Fruit fly (Drosophila melanogaster) whole organism, pupa: ENCODE data around the gene CG43185.

Source experiments
- CG10348 ChIP-seq: fragments of 200-800 bp; sonication (Bioruptor generic); IDR thresholded peaks from 2 replicates; pipeline ENCODE4 v1.3.6; 2022; ENCODE audit warnings: missing biosample characterization, missing genetic modification characterization
- CG12605 ChIP-seq: fragments of 200-800 bp; sonication (Bioruptor generic); IDR thresholded peaks from 2 replicates; pipeline ENCODE4 v1.3.6; 2022; ENCODE audit warnings: missing biosample characterization, missing genetic modification characterization
- CG13204 ChIP-seq: fragments of 200-800 bp; sonication (Bioruptor generic); optimal IDR thresholded peaks from 2 replicates; lab custom pipeline; 2018; ENCODE audit warnings: missing biosample characterization, mild to moderate bottlenecking, missing genetic modification characterization, moderate library complexity
- CG14655 ChIP-seq: fragments of 200-800 bp; sonication (Bioruptor generic); optimal IDR thresholded peaks from 3 replicates; lab custom pipeline; 2017; ENCODE audit warnings: mild to moderate bottlenecking, missing biosample characterization, missing genetic modification reagents, missing genetic modification characterization
- CG15710 ChIP-seq: fragments of 200-800 bp; sonication (Bioruptor generic); optimal IDR thresholded peaks from 2 replicates; lab custom pipeline; 2018; ENCODE audit warnings: missing biosample characterization, mild to moderate bottlenecking, missing genetic modification characterization, moderate library complexity
- CG17806 ChIP-seq: fragments of 200-800 bp; sonication (Bioruptor generic); optimal IDR thresholded peaks from 2 replicates; lab custom pipeline; 2018; ENCODE audit warnings: missing biosample characterization, mild to moderate bottlenecking, missing genetic modification characterization, moderate library complexity
- CG32121 ChIP-seq: fragments of 200-800 bp; sonication (Bioruptor generic); IDR thresholded peaks from 2 replicates; pipeline ENCODE4 v1.3.6; 2022; ENCODE audit warnings: missing biosample characterization, missing genetic modification characterization
- CG34367 ChIP-seq: fragments of 200-800 bp; sonication (Bioruptor generic); optimal IDR thresholded peaks from 2 replicates; lab custom pipeline; 2018; ENCODE audit warnings: missing biosample characterization, mild to moderate bottlenecking, missing genetic modification characterization
- CG4496 ChIP-seq: fragments of 200-800 bp; sonication (Bioruptor generic); IDR thresholded peaks from 3 replicates; pipeline ENCODE4 v1.3.6; 2022; ENCODE audit warnings: missing biosample characterization, missing genetic modification characterization
- CG8159 ChIP-seq: fragments of 200-800 bp; sonication (Bioruptor generic); optimal IDR thresholded peaks from 3 replicates; lab custom pipeline; 2018; ENCODE audit warnings: missing biosample characterization, mild to moderate bottlenecking, missing genetic modification characterization, moderate library complexity
- CG8301 ChIP-seq: fragments of 200-800 bp; sonication (Bioruptor generic); optimal IDR thresholded peaks from 2 replicates; lab custom pipeline; 2018; ENCODE audit warnings: missing biosample characterization, mild to moderate bottlenecking, missing genetic modification characterization
- CG9948 ChIP-seq: fragments of 200-800 bp; sonication (Bioruptor generic); optimal IDR thresholded peaks from 2 replicates; lab custom pipeline; 2018; ENCODE audit warnings: missing biosample characterization, mild to moderate bottlenecking, missing genetic modification characterization, moderate library complexity
- D1 ChIP-seq: fragments of 200-800 bp; sonication (Bioruptor generic); optimal IDR thresholded peaks from 2 replicates; lab custom pipeline; 2018; ENCODE audit warnings: missing biosample characterization, mild to moderate bottlenecking, missing genetic modification characterization, moderate library complexity
- EcR ChIP-seq: fragments of 200-800 bp; sonication (Bioruptor generic); optimal IDR thresholded peaks from 3 replicates; lab custom pipeline; 2019; ENCODE audit warnings: missing biosample characterization, missing genetic modification characterization, mild to moderate bottlenecking, moderate library complexity, missing genetic modification reagents
- Ets98B ChIP-seq: fragments of 200-800 bp; sonication (Bioruptor generic); IDR thresholded peaks from 2 replicates; pipeline ENCODE4 v1.3.6; 2022; ENCODE audit warnings: missing biosample characterization, missing genetic modification characterization
- Pif1A ChIP-seq: fragments of 200-800 bp; sonication (Bioruptor generic); optimal IDR thresholded peaks from 3 replicates; lab custom pipeline; 2016; ENCODE audit warnings: missing biosample characterization, missing genetic modification characterization
- Pif1B ChIP-seq: fragments of 200-800 bp; sonication (Bioruptor generic); optimal IDR thresholded peaks from 3 replicates; lab custom pipeline; 2016; ENCODE audit warnings: missing biosample characterization, missing genetic modification characterization
- Snoo ChIP-seq: fragments of 200-800 bp; sonication (Bioruptor generic); optimal IDR thresholded peaks from 3 replicates; lab custom pipeline; 2017; ENCODE audit warnings: missing biosample characterization, mild to moderate bottlenecking, missing genetic modification characterization, inconsistent platforms
- fd96Ca ChIP-seq: fragments of 200-800 bp; sonication (Bioruptor generic); IDR thresholded peaks from 3 replicates; pipeline ENCODE4 v1.3.6; 2022; ENCODE audit warnings: missing biosample characterization, missing genetic modification characterization
- gl ChIP-seq: fragments of 200-800 bp; sonication (Bioruptor generic); optimal IDR thresholded peaks from 2 replicates; lab custom pipeline; 2018; ENCODE audit warnings: missing biosample characterization, mild to moderate bottlenecking, missing genetic modification characterization
- rn ChIP-seq: fragments of 200-800 bp; sonication (Bioruptor generic); IDR thresholded peaks from 2 replicates; pipeline ENCODE4 v1.3.6; 2022; ENCODE audit warnings: missing biosample characterization, missing genetic modification characterization

CG43185 gene

DNA sequence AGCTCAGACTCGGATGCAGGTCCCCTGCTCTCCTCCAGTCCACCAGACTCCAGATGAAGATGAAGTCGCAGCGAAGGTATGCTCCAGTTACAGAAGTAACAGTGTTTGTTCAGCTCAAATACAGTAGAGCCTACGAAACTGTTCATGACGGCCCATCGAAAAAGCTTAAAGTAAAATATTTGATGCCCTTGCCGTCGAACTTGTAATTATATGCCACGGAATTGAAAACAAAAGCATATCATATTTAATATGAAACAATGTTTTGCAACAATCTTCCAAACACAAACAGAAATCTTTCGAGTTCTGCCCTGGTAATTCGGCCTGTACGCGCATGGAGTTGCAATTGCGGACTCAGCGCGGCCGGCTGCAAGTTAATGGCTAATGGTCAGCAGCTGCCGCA is 3.5 kb upstream of the CG43185 start:
- no peak for TF ChIP-seq Pif1B (GFP tag; lab: Kevin White, UChicago)
- peak; percentile 38 for TF ChIP-seq Pif1A (GFP tag; lab: Kevin White, UChicago)
- TF ChIP-seq Ets98B (GFP tag; lab: Robert Waterston, UW), result peak; percentile 37
- TF ChIP-seq CG8301, result peak; percentile 25
- TF ChIP-seq CG14655 (GFP tag; lab: Kevin White, UChicago), result peak; percentile 60
- no peak; the same call in 1 of the 3 replicates for TF ChIP-seq fd96Ca (GFP tag; lab: Robert Waterston, UW)
- peak; percentile 9 for TF ChIP-seq CG9948 (tag; lab: Kevin White, UChicago)
- no peak for TF ChIP-seq CG13204 (GFP tag; lab: Kevin White, UChicago)
- no peak for TF ChIP-seq EcR (GFP tag; lab: Kevin White, UChicago)
- no peak; the same call in 1 of the 2 replicates for TF ChIP-seq CG12605 (GFP tag; lab: Robert Waterston, UW)
- TF ChIP-seq CG32121 (GFP tag; lab: Robert Waterston, UW), result peak; percentile 35; the same call in 1 of the 2 replicates
- TF ChIP-seq CG4496 (GFP tag; lab: Robert Waterston, UW), result peak; percentile 26; the same call in 1 of the 3 replicates

- TF ChIP-seq CG12605 (GFP tag; lab: Robert Waterston, UW) (no peak), fd96Ca (GFP tag; lab: Robert Waterston, UW) (no peak), CG9948 (tag; lab: Kevin White, UChicago) (no peak), rn (GFP tag; lab: Robert Waterston, UW) (no peak), Ets98B (GFP tag; lab: Robert Waterston, UW) (no peak), CG8301 (no peak), D1 (tag; lab: Kevin White, UChicago) (no peak), CG10348 (GFP tag; lab: Robert Waterston, UW) (no peak), CG8159 (tag; lab: Kevin White, UChicago) (no peak), EcR (GFP tag; lab: Kevin White, UChicago) (no peak), CG4496 (GFP tag; lab: Robert Waterston, UW) (no peak), Pif1B (GFP tag; lab: Kevin White, UChicago) (no peak), Pif1A (GFP tag; lab: Kevin White, UChicago) (no peak), CG17806 (no peak), gl (tag; lab: Kevin White, UChicago) (no peak)
- TF ChIP-seq, all 21 proteins: peak for 0
These were observed 1.2 kb upstream of the CG43185 start, which contains the start of gene CG44574 for dm6 chr2L:5883441-5883840. Gene CG44574, plus strand, starts transcription at chr2L:5883741.

- TF ChIP-seq CG17806 (no peak), CG8301 (no peak)
These were observed 1.0 kb downstream of the CG43185 start, which contains the start of gene CG9029 for dm6 chr2L:5885702-5886101. Gene CG9029, plus strand, starts transcription at chr2L:5886002.

- TF ChIP-seq CG9948 (tag; lab: Kevin White, UChicago) (no peak), CG14655 (GFP tag; lab: Kevin White, UChicago) (no peak), EcR (GFP tag; lab: Kevin White, UChicago) (peak; percentile 33), CG8159 (tag; lab: Kevin White, UChicago) (no peak)
These were observed 2.3 kb downstream of the CG43185 start for dm6 chr2L:5886955-5887354.

DNA sequence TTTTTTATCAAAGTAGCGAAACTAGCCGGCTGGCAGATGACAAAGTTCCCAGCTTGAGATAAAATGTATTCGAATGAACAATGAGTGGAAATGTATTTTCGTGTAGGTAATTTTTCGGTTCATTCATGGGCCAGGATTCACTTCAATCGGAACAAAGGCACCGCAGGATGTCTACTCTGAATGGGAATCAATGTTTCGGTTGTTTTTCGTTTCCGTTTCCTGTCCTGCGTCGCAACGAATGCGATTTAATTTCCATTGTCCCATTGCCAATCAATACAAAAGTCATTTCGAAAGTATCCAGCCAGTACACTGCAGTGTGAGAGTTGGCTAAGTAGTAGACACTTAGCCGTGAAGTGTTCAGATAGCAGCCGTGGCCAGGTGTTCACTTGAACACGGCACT is 5.9 kb downstream of the CG43185 start:
- TF ChIP-seq CG14655 (GFP tag; lab: Kevin White, UChicago), result no peak

dm6 chr2L:5892762-5893161 is 8.1 kb downstream of the CG43185 start, which contains the start of gene Acp26Ab:
Gene Acp26Ab, minus strand, starts transcription at chr2L:5892862.
- TF ChIP-seq CG12605 (GFP tag; lab: Robert Waterston, UW) (no peak), CG9948 (tag; lab: Kevin White, UChicago) (no peak), Pif1A (GFP tag; lab: Kevin White, UChicago) (no peak), CG10348 (GFP tag; lab: Robert Waterston, UW) (no peak), EcR (GFP tag; lab: Kevin White, UChicago) (no peak), D1 (tag; lab: Kevin White, UChicago) (no peak)

- no peak for TF ChIP-seq CG8301
- TF ChIP-seq fd96Ca (GFP tag; lab: Robert Waterston, UW), result no peak
- no peak for TF ChIP-seq Pif1B (GFP tag; lab: Kevin White, UChicago)
- TF ChIP-seq EcR (GFP tag; lab: Kevin White, UChicago), result no peak
- no peak for TF ChIP-seq rn (GFP tag; lab: Robert Waterston, UW)
- no peak for TF ChIP-seq CG12605 (GFP tag; lab: Robert Waterston, UW)
- TF ChIP-seq CG15710, result no peak
- TF ChIP-seq CG34367, result no peak
- no peak for TF ChIP-seq CG13204 (GFP tag; lab: Kevin White, UChicago)
- no peak for TF ChIP-seq CG8159 (tag; lab: Kevin White, UChicago)
- no peak for TF ChIP-seq Snoo (tag; lab: Kevin White, UChicago)
- TF ChIP-seq Ets98B (GFP tag; lab: Robert Waterston, UW), result no peak
These were observed 9.1 kb downstream of the CG43185 start, which contains the start of gene Acp26Aa for dm6 chr2L:5893796-5894195. Gene Acp26Aa, minus strand, starts transcription at chr2L:5893896.
